Fruit fly (Drosophila melanogaster) S2 (cell line): ENCODE measurements around the gene Sfp65A.

Source experiments
- CG8478 ChIP-seq: fragments of >200 bp; optimal IDR thresholded peaks from 2 replicates; lab custom pipeline; 2018
- CTCF ChIP-seq, 2 experiments: fragments of >200 bp; optimal IDR thresholded peaks; 2 replicates each; lab custom pipeline; 2018

- TF ChIP-seq CTCF (optimal IDR thresholded peaks at IDR 0.05; lab: Kevin White, UChicago): no peak
- TF ChIP-seq CG8478 (lab: Kevin White, UChicago): no peak
Observed at dm6 chr3L:6322680-6323079, 27.4 kb upstream of the Sfp65A start.
